Fruit fly (Drosophila melanogaster) whole organism, adult: ENCODE data around the gene Lamtor1.

ENCODE experiments used
- CG33017 ChIP-seq: fragments of 200-800 bp; sonication (Bioruptor generic); optimal IDR thresholded peaks from 2 replicates; lab custom pipeline; 2018; ENCODE audit warnings: missing biosample characterization, mild to moderate bottlenecking, missing genetic modification characterization, moderate library complexity
- CG7101 ChIP-seq: fragments of 200-800 bp; sonication (Bioruptor generic); optimal IDR thresholded peaks from 2 replicates; lab custom pipeline; 2018; ENCODE audit warnings: missing biosample characterization, mild to moderate bottlenecking, missing genetic modification characterization, moderate library complexity
- Clk ChIP-seq: fragments of 200-800 bp; sonication (Bioruptor generic); optimal IDR thresholded peaks from 2 replicates; lab custom pipeline; 2017; ENCODE audit warnings: missing biosample characterization, missing genetic modification characterization
- tj ChIP-seq: fragments of 200-800 bp; sonication (Bioruptor generic); optimal IDR thresholded peaks from 3 replicates; lab custom pipeline; 2017; ENCODE audit warnings: missing biosample characterization, mild to moderate bottlenecking, missing genetic modification characterization, moderate library complexity

dm6 chr3L:19981385-19981784, 47.4 kb downstream of the Lamtor1 start, which contains the start of gene CG17732:
- TF ChIP-seq Clk (GFP tag; lab: Kevin White, UChicago) (no peak), CG7101 (no peak), CG33017 (tag; lab: Kevin White, UChicago) (no peak), tj (GFP tag; lab: Kevin White, UChicago) (no peak)
